Fruit fly (Drosophila melanogaster) whole organism, embryonic: ENCODE results near the gene CG10338.

ENCODE experiments used
- Antp ChIP-seq: fragments of 200-800 bp; sonication (Bioruptor generic); optimal IDR thresholded peaks from 3 replicates; lab custom pipeline; 2016; ENCODE audit warnings: missing biosample characterization, missing genetic modification characterization
- Asciz ChIP-seq: fragments of 200-800 bp; sonication (Bioruptor generic); optimal IDR thresholded peaks from 2 replicates; lab custom pipeline; 2017; ENCODE audit warnings: missing biosample characterization, mild to moderate bottlenecking, missing genetic modification characterization, missing genetic modification reagents
- B-H1 ChIP-seq: fragments of 200-800 bp; sonication (Bioruptor generic); IDR thresholded peaks from 3 replicates; pipeline ENCODE4 v1.3.6; 2022; ENCODE audit warnings: missing biosample characterization, missing genetic modification characterization
- C15 ChIP-seq: fragments of 200-800 bp; sonication (Bioruptor generic); IDR thresholded peaks from 3 replicates; pipeline ENCODE4 v1.3.6; 2022; ENCODE audit warnings: missing biosample characterization, missing genetic modification characterization
- CG10209 ChIP-seq: fragments of 200-800 bp; sonication (Bioruptor generic); optimal IDR thresholded peaks from 3 replicates; lab custom pipeline; 2017; ENCODE audit warnings: missing biosample characterization, mild to moderate bottlenecking, missing genetic modification characterization, missing genetic modification reagents
- CG11085 ChIP-seq: fragments of 200-800 bp; sonication (Bioruptor generic); IDR thresholded peaks from 2 replicates; pipeline ENCODE4 v1.3.6; 2022; ENCODE audit warnings: missing biosample characterization, missing genetic modification characterization
- CG12942 ChIP-seq: fragments of 200-800 bp; sonication (Bioruptor generic); optimal IDR thresholded peaks from 3 replicates; lab custom pipeline; 2016; ENCODE audit warnings: missing biosample characterization, missing genetic modification characterization
- CG14667 ChIP-seq: fragments of 200-800 bp; sonication (Bioruptor generic); IDR thresholded peaks from 2 replicates; pipeline ENCODE4 v1.3.6; 2022; ENCODE audit warnings: missing biosample characterization, missing genetic modification characterization
- CG15479 ChIP-seq: fragments of 200-800 bp; sonication (Bioruptor generic); optimal IDR thresholded peaks from 3 replicates; lab custom pipeline; 2019; ENCODE audit warnings: missing biosample characterization, mild to moderate bottlenecking, missing genetic modification characterization, moderate library complexity
- CG15696 ChIP-seq: fragments of 200-800 bp; sonication (Bioruptor generic); optimal IDR thresholded peaks from 2 replicates; lab custom pipeline; 2019; ENCODE audit warnings: missing biosample characterization, mild to moderate bottlenecking, missing genetic modification characterization, moderate library complexity
- CG17802 ChIP-seq: fragments of 200-800 bp; sonication (Bioruptor generic); optimal IDR thresholded peaks from 2 replicates; lab custom pipeline; 2018; ENCODE audit warnings: missing biosample characterization, mild to moderate bottlenecking, missing genetic modification characterization, moderate library complexity
- CG2129 ChIP-seq: fragments of 200-800 bp; sonication (Bioruptor generic); IDR thresholded peaks from 2 replicates; pipeline ENCODE4 v1.3.6; 2022; ENCODE audit warnings: missing biosample characterization, missing genetic modification characterization; ENCODE audit not compliant: partially characterized antibody
- CG2202 ChIP-seq: fragments of 200-800 bp; sonication (Bioruptor generic); optimal IDR thresholded peaks from 2 replicates; lab custom pipeline; 2018; ENCODE audit warnings: missing biosample characterization, mild to moderate bottlenecking, missing genetic modification characterization
- CG32772 ChIP-seq: fragments of 200-800 bp; sonication (Bioruptor generic); IDR thresholded peaks from 2 replicates; pipeline ENCODE4 v1.3.6; 2022; ENCODE audit warnings: missing biosample characterization, missing genetic modification characterization
- CG33213 ChIP-seq: fragments of 200-800 bp; sonication (Bioruptor generic); optimal IDR thresholded peaks from 3 replicates; lab custom pipeline; 2016; ENCODE audit warnings: missing biosample characterization, missing genetic modification characterization
- CG3995 ChIP-seq: fragments of 200-800 bp; sonication (Bioruptor generic); optimal IDR thresholded peaks from 3 replicates; lab custom pipeline; 2016; ENCODE audit warnings: missing biosample characterization, missing genetic modification characterization
- CG4360 ChIP-seq: fragments of 200-800 bp; sonication (Bioruptor generic); IDR thresholded peaks from 2 replicates; pipeline ENCODE4 v1.3.6; 2022; ENCODE audit warnings: missing biosample characterization, missing genetic modification characterization
- CG4820 ChIP-seq: fragments of 200-800 bp; sonication (Bioruptor generic); optimal IDR thresholded peaks from 3 replicates; lab custom pipeline; 2016; ENCODE audit warnings: missing biosample characterization, missing genetic modification characterization
- CG6175 ChIP-seq: fragments of 200-800 bp; sonication (Bioruptor generic); IDR thresholded peaks from 3 replicates; pipeline ENCODE4 v1.3.6; 2022; ENCODE audit warnings: missing biosample characterization, missing genetic modification characterization
- CG7357 ChIP-seq: fragments of 200-800 bp; sonication (Bioruptor generic); IDR thresholded peaks from 3 replicates; pipeline ENCODE4 v1.3.6; 2022; ENCODE audit warnings: missing biosample characterization, missing genetic modification characterization
- Dip2 ChIP-seq: fragments of 200-800 bp; sonication (Bioruptor generic); IDR thresholded peaks from 2 replicates; pipeline ENCODE4 v1.3.6; 2022; ENCODE audit warnings: missing biosample characterization, missing genetic modification characterization
- Gsc ChIP-seq: fragments of 200-800 bp; sonication (Bioruptor generic); IDR thresholded peaks from 2 replicates; pipeline ENCODE4 v1.3.6; 2022; ENCODE audit warnings: missing biosample characterization, missing genetic modification characterization
- MBD-R2 ChIP-seq: fragments of 200-800 bp; sonication (Bioruptor generic); IDR thresholded peaks from 2 replicates; pipeline ENCODE4 v1.3.6; 2022; ENCODE audit warnings: missing biosample characterization, missing genetic modification characterization
- NK7.1 ChIP-seq: fragments of 200-800 bp; sonication (Bioruptor generic); optimal IDR thresholded peaks from 3 replicates; lab custom pipeline; 2016; ENCODE audit warnings: missing biosample characterization, missing genetic modification characterization
- NfI ChIP-seq: fragments of 200-800 bp; sonication (Bioruptor generic); optimal IDR thresholded peaks from 3 replicates; lab custom pipeline; 2018; ENCODE audit warnings: missing biosample characterization, mild to moderate bottlenecking, missing genetic modification characterization, moderate library complexity
- Opbp ChIP-seq: fragments of 200-800 bp; sonication (Bioruptor generic); IDR thresholded peaks from 3 replicates; pipeline ENCODE4 v1.3.6; 2022; ENCODE audit warnings: missing biosample characterization, missing genetic modification characterization; ENCODE audit not compliant: partially characterized antibody
- Poxn ChIP-seq: fragments of 200-800 bp; sonication (Bioruptor generic); IDR thresholded peaks from 2 replicates; pipeline ENCODE4 v1.3.6; 2022; ENCODE audit warnings: missing biosample characterization, missing genetic modification characterization
- Spps ChIP-seq: fragments of 200-800 bp; sonication (Bioruptor generic); optimal IDR thresholded peaks from 2 replicates; lab custom pipeline; 2018; ENCODE audit warnings: missing biosample characterization, mild to moderate bottlenecking, missing genetic modification characterization
- ato ChIP-seq: fragments of 200-800 bp; sonication (Bioruptor generic); IDR thresholded peaks from 2 replicates; pipeline ENCODE4 v1.3.6; 2022; ENCODE audit warnings: missing biosample characterization, missing genetic modification characterization; ENCODE audit not compliant: partially characterized antibody
- cad ChIP-seq: fragments of >200 bp; optimal IDR thresholded peaks from 2 replicates; lab custom pipeline; 2017; ENCODE audit warnings: missing biosample characterization, missing genetic modification characterization
- cg ChIP-seq: fragments of 200-800 bp; sonication (Bioruptor generic); optimal IDR thresholded peaks from 3 replicates; lab custom pipeline; 2019; ENCODE audit warnings: missing biosample characterization, mild to moderate bottlenecking, missing genetic modification characterization, moderate library complexity
- corto ChIP-seq: fragments of 200-800 bp; sonication (Bioruptor generic); optimal IDR thresholded peaks from 2 replicates; lab custom pipeline; 2016; ENCODE audit warnings: missing biosample characterization, mild to moderate bottlenecking, missing genetic modification characterization, moderate library complexity
- dimm ChIP-seq: fragments of 200-800 bp; sonication (Bioruptor generic); IDR thresholded peaks from 2 replicates; pipeline ENCODE4 v1.3.6; 2022; ENCODE audit warnings: missing biosample characterization, missing genetic modification characterization
- dmrt99B ChIP-seq: fragments of 200-800 bp; sonication (Bioruptor generic); optimal IDR thresholded peaks from 2 replicates; lab custom pipeline; 2018; ENCODE audit warnings: missing biosample characterization, mild to moderate bottlenecking, missing genetic modification characterization, moderate library complexity
- esg ChIP-seq: fragments of 200-800 bp; sonication (Bioruptor generic); conservative IDR thresholded peaks from 2 replicates; pipeline ENCODE4 v1.3.6; 2022; ENCODE audit warnings: missing biosample characterization, missing genetic modification characterization
- fru ChIP-seq: fragments of >200 bp; optimal IDR thresholded peaks from 2 replicates; lab custom pipeline; 2017
- fu2 ChIP-seq: fragments of 200-800 bp; sonication (Bioruptor generic); optimal IDR thresholded peaks from 2 replicates; lab custom pipeline; 2016; ENCODE audit warnings: missing biosample characterization, missing genetic modification characterization
- gcm ChIP-seq: fragments of 200-800 bp; sonication (Bioruptor generic); optimal IDR thresholded peaks from 2 replicates; lab custom pipeline; 2019; ENCODE audit warnings: missing biosample characterization, mild to moderate bottlenecking, missing genetic modification characterization, moderate library complexity
- ham ChIP-seq: fragments of 200-800 bp; sonication (Bioruptor generic); IDR thresholded peaks from 2 replicates; pipeline ENCODE4 v1.3.6; 2022; ENCODE audit warnings: missing biosample characterization, missing genetic modification characterization
- kni ChIP-seq: fragments of 200-800 bp; sonication (Bioruptor generic); optimal IDR thresholded peaks from 3 replicates; lab custom pipeline; 2017; ENCODE audit warnings: mild to moderate bottlenecking, missing biosample characterization, missing genetic modification reagents, missing genetic modification characterization
- nau ChIP-seq: fragments of 200-800 bp; sonication (Bioruptor generic); optimal IDR thresholded peaks from 3 replicates; lab custom pipeline; 2017; ENCODE audit warnings: missing biosample characterization, mild to moderate bottlenecking, missing genetic modification characterization, missing genetic modification reagents
- oc ChIP-seq: fragments of 200-800 bp; sonication (Bioruptor generic); optimal IDR thresholded peaks from 2 replicates; lab custom pipeline; 2018; ENCODE audit warnings: missing biosample characterization, mild to moderate bottlenecking, missing genetic modification characterization, moderate library complexity
- pan ChIP-seq, 4 experiments: fragments of >200 bp in 3 of 4; fragments of 200-800 bp in 1 of 4; sonication (Bioruptor generic) in 1 of 4; optimal IDR thresholded peaks in 3 of 4; IDR thresholded peaks in 1 of 4; 2 replicates each; pipeline versions ENCODE4 v1.3.6 to Lab custom; 2017 to 2022; ENCODE audit warnings: missing biosample characterization in 2 of 4, missing genetic modification characterization in 2 of 4, mixed read lengths in 1 of 4
- pum ChIP-seq: fragments of 200-800 bp; sonication (Bioruptor generic); optimal IDR thresholded peaks from 2 replicates; lab custom pipeline; 2016; ENCODE audit warnings: missing biosample characterization, missing genetic modification characterization
- row ChIP-seq: fragments of 200-800 bp; sonication (Bioruptor generic); IDR thresholded peaks from 3 replicates; pipeline ENCODE4 v1.3.6; 2022; ENCODE audit warnings: missing biosample characterization, missing genetic modification characterization
- salm ChIP-seq: fragments of 200-800 bp; sonication (Bioruptor generic); optimal IDR thresholded peaks from 2 replicates; lab custom pipeline; 2018; ENCODE audit warnings: missing biosample characterization, mild to moderate bottlenecking, missing genetic modification characterization
- sna ChIP-seq: fragments of 200-800 bp; sonication (Bioruptor generic); IDR thresholded peaks from 2 replicates; pipeline ENCODE4 v1.3.6; 2022; ENCODE audit warnings: missing biosample characterization, missing genetic modification characterization; ENCODE audit not compliant: partially characterized antibody
- tna ChIP-seq: fragments of 200-800 bp; sonication (Bioruptor generic); IDR thresholded peaks from 2 replicates; pipeline ENCODE4 v1.3.6; 2022; ENCODE audit warnings: missing biosample characterization, missing genetic modification characterization; ENCODE audit not compliant: partially characterized antibody
- toy ChIP-seq: fragments of 200-800 bp; sonication (Bioruptor generic); IDR thresholded peaks from 2 replicates; pipeline ENCODE4 v1.3.6; 2022; ENCODE audit warnings: missing biosample characterization, missing genetic modification characterization
- unc-4 ChIP-seq: fragments of 200-800 bp; sonication (Bioruptor generic); IDR thresholded peaks from 2 replicates; pipeline ENCODE4 v1.3.6; 2022; ENCODE audit warnings: missing biosample characterization, missing genetic modification characterization; ENCODE audit not compliant: partially characterized antibody
- zfh2 ChIP-seq: fragments of 200-800 bp; sonication (Bioruptor generic); optimal IDR thresholded peaks from 2 replicates; lab custom pipeline; 2016; ENCODE audit warnings: missing biosample characterization, missing genetic modification characterization

CG10338 gene

dm6 chr2L:18717365-18718011 is 22.0 kb downstream of the CG10338 start (continued):
- no peak for TF ChIP-seq pan (optimal IDR thresholded peaks at IDR 0.05; lab: Kevin White, UChicago)
- TF ChIP-seq pan (GFP tag; optimal IDR thresholded peaks at IDR 0.05 in 1 of 2, IDR thresholded peaks at IDR 0.05 in 1 of 2): peak in 1 of 2 experiments; percentile 30
- TF ChIP-seq CG2202: peak; percentile 6
- TF ChIP-seq cg: no peak
- TF ChIP-seq corto (GFP tag; lab: Kevin White, UChicago): no peak
- no peak for TF ChIP-seq CG6175 (GFP tag; lab: Robert Waterston, UW)
- TF ChIP-seq Opbp (GFP tag; lab: Robert Waterston, UW): no peak
- TF ChIP-seq NK7.1 (GFP tag; lab: Kevin White, UChicago): no peak
- TF ChIP-seq tna (GFP tag; lab: Robert Waterston, UW): no peak
- TF ChIP-seq dimm (GFP tag; lab: Robert Waterston, UW): no peak
- no peak for TF ChIP-seq oc (tag; lab: Kevin White, UChicago)
- no peak for TF ChIP-seq Poxn
- TF ChIP-seq CG14667 (GFP tag; lab: Robert Waterston, UW): no peak
- TF ChIP-seq CG10209 (GFP tag; lab: Kevin White, UChicago): peak; percentile 15
- TF ChIP-seq dmrt99B: no peak
- no peak for TF ChIP-seq salm
- TF ChIP-seq B-H1: no peak
- TF ChIP-seq toy (GFP tag; lab: Robert Waterston, UW): no peak
- no peak for TF ChIP-seq CG3995 (GFP tag; lab: Kevin White, UChicago)
- no peak for TF ChIP-seq CG15696 (tag; lab: Kevin White, UChicago)
- TF ChIP-seq Dip2: no peak
- TF ChIP-seq esg (GFP tag; lab: Robert Waterston, UW): no peak
- no peak for TF ChIP-seq CG7357 (GFP tag; lab: Robert Waterston, UW)
- no peak for TF ChIP-seq pum (GFP tag; lab: Kevin White, UChicago)
- no peak for TF ChIP-seq fru (lab: Kevin White, UChicago)
- TF ChIP-seq CG15479 (GFP tag; lab: Kevin White, UChicago): no peak
- no peak for TF ChIP-seq nau (GFP tag; lab: Kevin White, UChicago)
- TF ChIP-seq Spps (tag; lab: Kevin White, UChicago): no peak
- peak; percentile 50 for TF ChIP-seq Asciz (GFP tag; lab: Kevin White, UChicago)
- TF ChIP-seq MBD-R2 (GFP tag; lab: Robert Waterston, UW): no peak
- no peak for TF ChIP-seq CG12942
- TF ChIP-seq kni: peak; percentile 36
- TF ChIP-seq row: no peak
- no peak for TF ChIP-seq CG33213
- no peak for TF ChIP-seq ham (GFP tag; lab: Robert Waterston, UW)
- no peak for TF ChIP-seq CG2129 (GFP tag; lab: Robert Waterston, UW)
- TF ChIP-seq NfI: no peak
- TF ChIP-seq cad (GFP tag; lab: Kevin White, UChicago): no peak
- TF ChIP-seq zfh2 (GFP tag; lab: Kevin White, UChicago): no peak
- no peak for TF ChIP-seq CG4820 (GFP tag; lab: Kevin White, UChicago)
- no peak for TF ChIP-seq CG11085 (GFP tag; lab: Robert Waterston, UW)
- TF ChIP-seq Gsc (GFP tag; lab: Robert Waterston, UW): no peak
- TF ChIP-seq CG4360 (GFP tag; lab: Robert Waterston, UW): no peak
- no peak for TF ChIP-seq sna
- TF ChIP-seq unc-4 (GFP tag; lab: Robert Waterston, UW): no peak
- TF ChIP-seq CG32772 (GFP tag; lab: Robert Waterston, UW): no peak
- no peak for TF ChIP-seq CG17802 (tag; lab: Kevin White, UChicago)
- TF ChIP-seq ato (GFP tag; lab: Robert Waterston, UW): no peak
- no peak for TF ChIP-seq C15 (GFP tag; lab: Robert Waterston, UW)
- TF ChIP-seq fu2 (GFP tag; lab: Kevin White, UChicago): no peak
- TF ChIP-seq Antp (GFP tag; lab: Kevin White, UChicago): no peak
- no peak for TF ChIP-seq gcm
